Fruit fly (Drosophila melanogaster): ENCODE results near the gene CG15059.
A peak's percentile ranks its signal among the peaks of the same experiment; 100 is the strongest.

Gene CG15059

dm6 chrX:18294031-18294430, 34.7 kb upstream of the CG15059 start (continued):
- TF ChIP-seq OdsH (GFP tag; optimal IDR thresholded peaks at IDR 0.05): peak; percentile 80
- TF ChIP-seq psq (GFP tag; optimal IDR thresholded peaks at IDR 0.05): peak; percentile 75
- no peak for TF ChIP-seq dl (GFP tag; optimal IDR thresholded peaks at IDR 0.05; ENCODE audit: insufficient read depth in 1 of 2, partially characterized antibody in 2 of 2)
- TF ChIP-seq N (GFP tag; optimal IDR thresholded peaks at IDR 0.05): no peak
- peak; percentile 89 for TF ChIP-seq ey (GFP tag; optimal IDR thresholded peaks at IDR 0.05)
- peak; percentile 88 for TF ChIP-seq rgr (GFP tag; optimal IDR thresholded peaks at IDR 0.05)
- TF ChIP-seq HLH106 (tag; optimal IDR thresholded peaks at IDR 0.05): peak; percentile 93
- peak; percentile 88 for TF ChIP-seq h (GFP tag; optimal IDR thresholded peaks at IDR 0.05)
- no peak for TF ChIP-seq jim (GFP tag; optimal IDR thresholded peaks at IDR 0.05)
- TF ChIP-seq Vsx2 (GFP tag; optimal IDR thresholded peaks at IDR 0.05; ENCODE audit: partially characterized antibody): no peak

- TF ChIP-seq CG32264 (GFP tag; optimal IDR thresholded peaks at IDR 0.05) (no peak), Vsx2 (GFP tag; optimal IDR thresholded peaks at IDR 0.05; ENCODE audit: partially characterized antibody) (no peak), HLH106 (tag; optimal IDR thresholded peaks at IDR 0.05) (no peak), tai (GFP tag; optimal IDR thresholded peaks at IDR 0.05) (no peak), h (GFP tag; optimal IDR thresholded peaks at IDR 0.05) (no peak), dsf (GFP tag; optimal IDR thresholded peaks at IDR 0.05; ENCODE audit: borderline replicate concordance) (no peak), Myc (optimal IDR thresholded peaks at IDR 0.05) (no peak), psq (GFP tag; optimal IDR thresholded peaks at IDR 0.05) (no peak), Sp1 (GFP tag; optimal IDR thresholded peaks at IDR 0.05) (no peak), rgr (GFP tag; optimal IDR thresholded peaks at IDR 0.05) (no peak), Hr83 (GFP tag; optimal IDR thresholded peaks at IDR 0.05; ENCODE audit: poor library complexity, severe bottlenecking) (no peak), GATAd (GFP tag; optimal IDR thresholded peaks at IDR 0.05) (no peak), Jra (GFP tag; optimal IDR thresholded peaks at IDR 0.05) (no peak), dl (GFP tag; optimal IDR thresholded peaks at IDR 0.05; ENCODE audit: insufficient read depth in 1 of 2, partially characterized antibody in 2 of 2) (no peak), CrebA (GFP tag; optimal IDR thresholded peaks at IDR 0.05; ENCODE audit: borderline replicate concordance) (no peak)
Measured at dm6 chrX:18288652-18289051, 29.3 kb upstream of the CG15059 start.

dm6 chrX:18287587-18287986, 28.3 kb upstream of the CG15059 start:
- TF ChIP-seq fru (GFP tag; optimal IDR thresholded peaks at IDR 0.05) (no peak), foxo (GFP tag; optimal IDR thresholded peaks at IDR 0.05) (no peak), lola (GFP tag; optimal IDR thresholded peaks at IDR 0.05) (no peak), N (GFP tag; optimal IDR thresholded peaks at IDR 0.05) (no peak), br (GFP tag; optimal IDR thresholded peaks at IDR 0.05) (no peak), sv (GFP tag; optimal IDR thresholded peaks at IDR 0.05) (no peak), dsf (GFP tag; optimal IDR thresholded peaks at IDR 0.05; ENCODE audit: borderline replicate concordance) (no peak), pan (optimal IDR thresholded peaks at IDR 0.05) (no peak), jim (GFP tag; optimal IDR thresholded peaks at IDR 0.05) (no peak), Myc (optimal IDR thresholded peaks at IDR 0.05) (no peak), Dif (GFP tag; optimal IDR thresholded peaks at IDR 0.05; ENCODE audit: partially characterized antibody) (no peak), Abd-B (GFP tag; optimal IDR thresholded peaks at IDR 0.05) (no peak)

dm6 chrX:18285215-18285614, 25.9 kb upstream of the CG15059 start:
- TF ChIP-seq jim (GFP tag; optimal IDR thresholded peaks at IDR 0.05): no peak
- TF ChIP-seq h (GFP tag; optimal IDR thresholded peaks at IDR 0.05): no peak
- no peak for TF ChIP-seq Myc (optimal IDR thresholded peaks at IDR 0.05)
- no peak for TF ChIP-seq dmrt93B (GFP tag; optimal IDR thresholded peaks at IDR 0.05)
- no peak for TF ChIP-seq Hnf4 (GFP tag; optimal IDR thresholded peaks at IDR 0.05)
- no peak for TF ChIP-seq dl (GFP tag; optimal IDR thresholded peaks at IDR 0.05; ENCODE audit: insufficient read depth in 1 of 2, partially characterized antibody in 2 of 2)
- TF ChIP-seq lola (GFP tag; optimal IDR thresholded peaks at IDR 0.05): no peak
- TF ChIP-seq dsf (GFP tag; optimal IDR thresholded peaks at IDR 0.05; ENCODE audit: borderline replicate concordance): no peak
- no peak for TF ChIP-seq brk (GFP tag; optimal IDR thresholded peaks at IDR 0.05)
- TF ChIP-seq GATAd (GFP tag; optimal IDR thresholded peaks at IDR 0.05): no peak
- TF ChIP-seq foxo (GFP tag; optimal IDR thresholded peaks at IDR 0.05): no peak
- no peak for TF ChIP-seq sage (GFP tag; optimal IDR thresholded peaks at IDR 0.05)
- TF ChIP-seq Dif (GFP tag; optimal IDR thresholded peaks at IDR 0.05; ENCODE audit: partially characterized antibody): no peak
- no peak for TF ChIP-seq OdsH (GFP tag; optimal IDR thresholded peaks at IDR 0.05)
- no peak for TF ChIP-seq CG32264 (GFP tag; optimal IDR thresholded peaks at IDR 0.05)
- no peak for TF ChIP-seq Hr83 (GFP tag; optimal IDR thresholded peaks at IDR 0.05; ENCODE audit: poor library complexity, severe bottlenecking)
- no peak for TF ChIP-seq Hr78 (GFP tag; optimal IDR thresholded peaks at IDR 0.05)

Data from whole organism, wandering third instar larva.